Fruit fly (Drosophila melanogaster) whole organism, embryonic: ENCODE results near the gene CG17637.

Experiments used
- Asciz ChIP-seq: fragments of 200-800 bp; sonication (Bioruptor generic); optimal IDR thresholded peaks from 2 replicates; lab custom pipeline; 2017; ENCODE audit warnings: missing biosample characterization, mild to moderate bottlenecking, missing genetic modification characterization, missing genetic modification reagents
- BEAF-32 ChIP-seq: fragments of 200-800 bp; sonication (Bioruptor generic); optimal IDR thresholded peaks from 3 replicates; lab custom pipeline; 2017; ENCODE audit warnings: missing biosample characterization, missing genetic modification characterization, mild to moderate bottlenecking, moderate library complexity, missing genetic modification reagents
- CG10147 ChIP-seq: fragments of 200-800 bp; sonication (Bioruptor generic); optimal IDR thresholded peaks from 2 replicates; lab custom pipeline; 2019; ENCODE audit warnings: missing biosample characterization, mild to moderate bottlenecking, missing genetic modification characterization, moderate library complexity
- CG10979 ChIP-seq: fragments of 200-800 bp; sonication (Bioruptor generic); optimal IDR thresholded peaks from 2 replicates; lab custom pipeline; 2018; ENCODE audit warnings: missing biosample characterization, mild to moderate bottlenecking, missing genetic modification characterization, moderate library complexity
- CG12071 ChIP-seq: fragments of 200-800 bp; sonication (Bioruptor generic); optimal IDR thresholded peaks from 3 replicates; lab custom pipeline; 2018; ENCODE audit warnings: missing biosample characterization, mild to moderate bottlenecking, missing genetic modification characterization
- CG13296 ChIP-seq: fragments of 200-800 bp; sonication (Bioruptor generic); optimal IDR thresholded peaks from 3 replicates; lab custom pipeline; 2018; ENCODE audit warnings: missing biosample characterization, mild to moderate bottlenecking, missing genetic modification characterization
- CG13894 ChIP-seq: fragments of 200-800 bp; sonication (Bioruptor generic); optimal IDR thresholded peaks from 3 replicates; lab custom pipeline; 2018; ENCODE audit warnings: missing biosample characterization, mild to moderate bottlenecking, missing genetic modification characterization, moderate library complexity
- CG14441 ChIP-seq: fragments of 200-800 bp; sonication (Bioruptor generic); IDR thresholded peaks from 2 replicates; pipeline ENCODE4 v1.3.6; 2022; ENCODE audit warnings: missing biosample characterization, missing genetic modification characterization
- CG15514 ChIP-seq: fragments of 200-800 bp; sonication (Bioruptor generic); optimal IDR thresholded peaks from 3 replicates; lab custom pipeline; 2017; ENCODE audit warnings: missing biosample characterization, missing genetic modification characterization, mild to moderate bottlenecking, moderate library complexity, missing genetic modification reagents
- CG1647 ChIP-seq: fragments of 200-800 bp; sonication (Bioruptor generic); optimal IDR thresholded peaks from 3 replicates; lab custom pipeline; 2016; ENCODE audit warnings: missing biosample characterization, missing genetic modification characterization
- CG18476 ChIP-seq: fragments of 200-800 bp; sonication (Bioruptor generic); optimal IDR thresholded peaks from 2 replicates; lab custom pipeline; 2016; ENCODE audit warnings: missing biosample characterization, mild to moderate bottlenecking, missing genetic modification characterization
- CG2129 ChIP-seq: fragments of 200-800 bp; sonication (Bioruptor generic); IDR thresholded peaks from 2 replicates; pipeline ENCODE4 v1.3.6; 2022; ENCODE audit warnings: missing biosample characterization, missing genetic modification characterization; ENCODE audit not compliant: partially characterized antibody
- CG30020 ChIP-seq: fragments of 200-800 bp; optimal IDR thresholded peaks from 2 replicates; lab custom pipeline; 2019; ENCODE audit warnings: missing biosample characterization, mild to moderate bottlenecking, missing genetic modification characterization, moderate library complexity
- CG30403 ChIP-seq: fragments of 200-800 bp; sonication (Bioruptor generic); optimal IDR thresholded peaks from 3 replicates; lab custom pipeline; 2016; ENCODE audit warnings: missing biosample characterization, missing genetic modification characterization
- CG31441 ChIP-seq: fragments of 200-800 bp; sonication (Bioruptor generic); IDR thresholded peaks from 2 replicates; pipeline ENCODE4 v1.3.6; 2022; ENCODE audit warnings: missing biosample characterization, missing genetic modification characterization
- CG34224 ChIP-seq: fragments of 200-800 bp; sonication (Bioruptor generic); IDR thresholded peaks from 3 replicates; pipeline ENCODE4 v1.3.6; 2022; ENCODE audit warnings: missing biosample characterization, missing genetic modification characterization; ENCODE audit not compliant: partially characterized antibody
- CG4617 ChIP-seq: fragments of 200-800 bp; sonication (Bioruptor generic); optimal IDR thresholded peaks from 3 replicates; lab custom pipeline; 2016; ENCODE audit warnings: missing biosample characterization, missing genetic modification characterization, borderline replicate concordance
- CG5245 ChIP-seq: fragments of 200-800 bp; sonication (Bioruptor generic); optimal IDR thresholded peaks from 3 replicates; lab custom pipeline; 2016; ENCODE audit warnings: missing biosample characterization, missing genetic modification characterization
- CG7745 ChIP-seq: fragments of 200-800 bp; sonication (Bioruptor generic); optimal IDR thresholded peaks from 2 replicates; lab custom pipeline; 2018; ENCODE audit warnings: missing biosample characterization, mild to moderate bottlenecking, missing genetic modification characterization, moderate library complexity
- GATAe ChIP-seq: fragments of 200-800 bp; sonication (Bioruptor generic); conservative IDR thresholded peaks from 2 replicates; pipeline ENCODE4 v1.3.6; 2022; ENCODE audit warnings: missing biosample characterization, missing genetic modification characterization
- Hsf ChIP-seq: fragments of 200-800 bp; sonication (Bioruptor generic); optimal IDR thresholded peaks from 3 replicates; lab custom pipeline; 2016; ENCODE audit warnings: missing biosample characterization, missing genetic modification characterization
- Max ChIP-seq: fragments of 200-800 bp; sonication (Bioruptor generic); optimal IDR thresholded peaks from 2 replicates; lab custom pipeline; 2016; ENCODE audit warnings: missing biosample characterization, mild to moderate bottlenecking, missing genetic modification characterization
- Myb ChIP-seq: fragments of 200-800 bp; sonication (Bioruptor generic); optimal IDR thresholded peaks from 2 replicates; lab custom pipeline; 2016; ENCODE audit warnings: missing biosample characterization, missing genetic modification characterization
- NC2β ChIP-seq: fragments of 200-800 bp; sonication (Bioruptor generic); optimal IDR thresholded peaks from 2 replicates; lab custom pipeline; 2016; ENCODE audit warnings: missing biosample characterization, missing genetic modification characterization
- Oaz ChIP-seq: fragments of 200-800 bp; sonication (Bioruptor generic); IDR thresholded peaks from 2 replicates; pipeline ENCODE4 v1.3.6; 2022; ENCODE audit warnings: missing biosample characterization, missing genetic modification characterization
- Optix ChIP-seq: fragments of 200-800 bp; sonication (Bioruptor generic); IDR thresholded peaks from 3 replicates; pipeline ENCODE4 v1.3.6; 2022; ENCODE audit warnings: missing biosample characterization, missing genetic modification characterization
- aop ChIP-seq: fragments of 200-800 bp; sonication (Bioruptor generic); IDR thresholded peaks from 2 replicates; pipeline ENCODE4 v1.3.6; 2022; ENCODE audit warnings: missing biosample characterization, missing genetic modification characterization
- ap ChIP-seq: fragments of 200-800 bp; sonication (Bioruptor generic); IDR thresholded peaks from 2 replicates; pipeline ENCODE4 v1.3.6; 2022; ENCODE audit warnings: missing biosample characterization, missing genetic modification characterization
- bigmax ChIP-seq: fragments of 200-800 bp; sonication (Bioruptor generic); optimal IDR thresholded peaks from 2 replicates; lab custom pipeline; 2018; ENCODE audit warnings: missing biosample characterization, mild to moderate bottlenecking, missing genetic modification characterization
- crp ChIP-seq, 2 experiments: fragments of 200-800 bp; sonication (Bioruptor generic); optimal IDR thresholded peaks; 2 replicates in 1 of 2; 3 replicates in 1 of 2; lab custom pipeline; 2017; ENCODE audit warnings: missing biosample characterization in 2 of 2, missing genetic modification characterization in 2 of 2, mild to moderate bottlenecking in 1 of 2, moderate library complexity in 1 of 2
- da ChIP-seq: fragments of 200-800 bp; sonication (Bioruptor generic); optimal IDR thresholded peaks from 2 replicates; lab custom pipeline; 2016; ENCODE audit warnings: missing biosample characterization, missing genetic modification characterization
- dmrt11E ChIP-seq: fragments of 200-800 bp; sonication (Bioruptor generic); optimal IDR thresholded peaks from 3 replicates; lab custom pipeline; 2018; ENCODE audit warnings: missing biosample characterization, mild to moderate bottlenecking, missing genetic modification characterization, moderate library complexity
- fu2 ChIP-seq: fragments of 200-800 bp; sonication (Bioruptor generic); optimal IDR thresholded peaks from 2 replicates; lab custom pipeline; 2016; ENCODE audit warnings: missing biosample characterization, missing genetic modification characterization
- gfzf ChIP-seq: fragments of 200-800 bp; sonication (Bioruptor generic); optimal IDR thresholded peaks from 2 replicates; lab custom pipeline; 2016; ENCODE audit warnings: missing biosample characterization, mild to moderate bottlenecking, missing genetic modification characterization, moderate library complexity
- her ChIP-seq: fragments of 200-800 bp; sonication (Bioruptor generic); optimal IDR thresholded peaks from 2 replicates; lab custom pipeline; 2016; ENCODE audit warnings: missing biosample characterization, missing genetic modification characterization
- hkb ChIP-seq, 2 experiments: fragments of 200-800 bp in 1 of 2; fragments of >200 bp in 1 of 2; sonication (Bioruptor generic) in 1 of 2; IDR thresholded peaks in 1 of 2; optimal IDR thresholded peaks in 1 of 2; 2 replicates each; pipeline versions ENCODE4 v1.3.6 to Lab custom; 2017 to 2022; ENCODE audit warnings: missing biosample characterization in 1 of 2, missing genetic modification characterization in 1 of 2
- inv ChIP-seq: fragments of 200-800 bp; sonication (Bioruptor generic); IDR thresholded peaks from 2 replicates; pipeline ENCODE4 v1.3.6; 2022; ENCODE audit warnings: missing biosample characterization, missing genetic modification characterization; ENCODE audit not compliant: partially characterized antibody
- lmd ChIP-seq: fragments of 200-800 bp; sonication (Bioruptor generic); IDR thresholded peaks from 2 replicates; pipeline ENCODE4 v1.3.6; 2022; ENCODE audit warnings: missing biosample characterization, missing genetic modification characterization
- lola ChIP-seq, 3 experiments: fragments of >200 bp in 2 of 3; fragments of 200-800 bp in 1 of 3; sonication (Bioruptor generic) in 1 of 3; optimal IDR thresholded peaks; 2 replicates each; lab custom pipeline; 2017 to 2019; ENCODE audit warnings: missing biosample characterization in 3 of 3, missing genetic modification characterization in 3 of 3, mild to moderate bottlenecking in 1 of 3, moderate library complexity in 1 of 3
- lov ChIP-seq, 2 experiments: fragments of 200-800 bp in 1 of 2; fragments of >200 bp in 1 of 2; sonication (Bioruptor generic) in 1 of 2; IDR thresholded peaks in 1 of 2; optimal IDR thresholded peaks in 1 of 2; 2 replicates in 1 of 2; 3 replicates in 1 of 2; pipeline versions ENCODE4 v1.3.6 to Lab custom; 2017 to 2022; ENCODE audit warnings: missing biosample characterization in 1 of 2, missing genetic modification characterization in 1 of 2
- org-1 ChIP-seq: fragments of 200-800 bp; sonication (Bioruptor generic); optimal IDR thresholded peaks from 2 replicates; lab custom pipeline; 2017; ENCODE audit warnings: missing biosample characterization, missing genetic modification characterization
- p53 ChIP-seq: fragments of 200-800 bp; sonication (Bioruptor generic); optimal IDR thresholded peaks from 2 replicates; lab custom pipeline; 2016; ENCODE audit warnings: missing biosample characterization, missing genetic modification characterization
- psq ChIP-seq: fragments of 200-800 bp; sonication (Bioruptor generic); optimal IDR thresholded peaks from 2 replicates; lab custom pipeline; 2017; ENCODE audit warnings: missing biosample characterization, missing genetic modification characterization
- sd ChIP-seq: fragments of 200-800 bp; sonication (Bioruptor generic); optimal IDR thresholded peaks from 3 replicates; lab custom pipeline; 2018; ENCODE audit warnings: missing biosample characterization, mild to moderate bottlenecking, missing genetic modification characterization, moderate library complexity
- so ChIP-seq: fragments of 200-800 bp; sonication (Bioruptor generic); IDR thresholded peaks from 3 replicates; pipeline ENCODE4 v1.3.6; 2022; ENCODE audit warnings: missing biosample characterization, missing genetic modification characterization
- ttk ChIP-seq: fragments of 200-800 bp; sonication (Bioruptor generic); IDR thresholded peaks from 2 replicates; pipeline ENCODE4 v2.1.2; 2022; ENCODE audit warnings: missing biosample characterization, missing genetic modification characterization
- wor ChIP-seq: fragments of 200-800 bp; sonication (Bioruptor generic); IDR thresholded peaks from 2 replicates; pipeline ENCODE4 v1.3.6; 2022; ENCODE audit warnings: missing biosample characterization, missing genetic modification characterization

CG17637 gene

dm6 chr3L:20509121-20509934, 5.3 kb downstream of the CG17637 start (continued):
- TF ChIP-seq inv (no peak), ttk (GFP tag; lab: Robert Waterston, UW) (peak; percentile 13; the same call in 1 of the 2 replicates), da (GFP tag; lab: Kevin White, UChicago) (no peak), CG1647 (GFP tag; lab: Kevin White, UChicago) (peak; percentile 43), NC2β (GFP tag; lab: Kevin White, UChicago) (no peak), Max (GFP tag; lab: Kevin White, UChicago) (peak; percentile 82), lov (optimal IDR thresholded peaks at IDR 0.05; lab: Kevin White, UChicago) (no peak), lov (GFP tag; IDR thresholded peaks at IDR 0.05; lab: Robert Waterston, UW) (no peak), CG10147 (GFP tag; lab: Kevin White, UChicago) (peak; percentile 89), lmd (GFP tag; lab: Robert Waterston, UW) (peak; percentile 37; the same call in 1 of the 2 replicates), aop (GFP tag; lab: Robert Waterston, UW) (no peak), hkb (optimal IDR thresholded peaks at IDR 0.05; lab: Kevin White, UChicago) (no peak), hkb (GFP tag; IDR thresholded peaks at IDR 0.05; lab: Robert Waterston, UW) (peak; percentile 44; the same call in 1 of the 2 replicates), wor (GFP tag; lab: Robert Waterston, UW) (no peak), CG10979 (tag; lab: Kevin White, UChicago) (peak; percentile 83), Asciz (GFP tag; lab: Kevin White, UChicago) (peak; percentile 85), lola (GFP tag; optimal IDR thresholded peaks at IDR 0.05; lab: Kevin White, UChicago) (peak in 1 of 3 experiments; percentile 84), so (GFP tag; lab: Robert Waterston, UW) (no peak), Optix (GFP tag; lab: Robert Waterston, UW) (no peak), CG14441 (GFP tag; lab: Robert Waterston, UW) (0 out of 2 replicates have a peak, but pooled peaks have one; percentile 13), org-1 (GFP tag; lab: Kevin White, UChicago) (peak; percentile 79), fu2 (peak; percentile 58), p53 (peak; percentile 9), CG15514 (GFP tag; lab: Kevin White, UChicago) (peak; percentile 37), GATAe (GFP tag; lab: Robert Waterston, UW) (no peak), crp (GFP tag; optimal IDR thresholded peaks at IDR 0.05; lab: Kevin White, UChicago) (peak in 1 of 2 experiments; percentile 28), CG30403 (GFP tag; lab: Kevin White, UChicago) (peak; percentile 88), Hsf (GFP tag; lab: Kevin White, UChicago) (peak; percentile 76), CG5245 (GFP tag; lab: Kevin White, UChicago) (peak; percentile 20), ap (GFP tag; lab: Robert Waterston, UW) (no peak), CG18476 (GFP tag; lab: Kevin White, UChicago) (peak; percentile 72), gfzf (GFP tag; lab: Kevin White, UChicago) (no peak), CG13894 (tag; lab: Kevin White, UChicago) (peak; percentile 55), CG4617 (GFP tag; lab: Kevin White, UChicago) (no peak), BEAF-32 (GFP tag; lab: Kevin White, UChicago) (no peak), bigmax (GFP tag; lab: Kevin White, UChicago) (no peak), Myb (GFP tag; lab: Kevin White, UChicago) (peak; percentile 44), CG12071 (no peak), CG31441 (GFP tag; lab: Robert Waterston, UW) (peak; percentile 75), CG7745 (no peak), sd (peak; percentile 49), CG30020 (tag; lab: Kevin White, UChicago) (peak; percentile 43), CG13296 (GFP tag; lab: Kevin White, UChicago) (peak; percentile 84), dmrt11E (peak; percentile 78), her (GFP tag; lab: Kevin White, UChicago) (peak; percentile 60), Oaz (GFP tag; lab: Robert Waterston, UW) (no peak), psq (GFP tag; lab: Kevin White, UChicago) (peak; percentile 74), CG34224 (0 out of 3 replicates have a peak, but pooled peaks have one; percentile 23), CG2129 (GFP tag; lab: Robert Waterston, UW) (no peak)
